Worm (Caenorhabditis elegans) whole organism, L4 larva: Measurements from ENCODE around the gene sre-15.

Experiments
- D1046.2 ChIP-seq: fragments of 200-800 bp; sonication (Bioruptor generic); IDR thresholded peaks from 2 replicates; pipeline ENCODE4 v1.3.6; 2022; ENCODE audit warnings: missing genetic modification characterization, missing compliant biosample characterization
- F10B5.3 ChIP-seq: sonication (generic microtip); optimal IDR thresholded peaks from 2 replicates; lab custom pipeline; 2016; ENCODE audit warnings: mild to moderate bottlenecking, missing genetic modification characterization, missing compliant biosample characterization
- F26F4.8 ChIP-seq: fragments of 200-800 bp; sonication (Bioruptor generic); conservative IDR thresholded peaks from 2 replicates; pipeline ENCODE4 v1.3.6; 2022; ENCODE audit warnings: missing genetic modification characterization, missing compliant biosample characterization
- F49E8.2 ChIP-seq: sonication (generic microtip); optimal IDR thresholded peaks from 2 replicates; lab custom pipeline; 2016; ENCODE audit warnings: missing compliant biosample characterization, mild to moderate bottlenecking, missing genetic modification characterization, borderline replicate concordance
- Y48G9A.11 ChIP-seq: fragments of 200-800 bp; sonication (Bioruptor generic); IDR thresholded peaks from 2 replicates; pipeline ENCODE4 v1.3.6; 2022; ENCODE audit warnings: missing genetic modification reagents, missing genetic modification characterization, missing compliant biosample characterization
- Y75B8A.6 ChIP-seq: fragments of 200-800 bp; sonication (Bioruptor generic); IDR thresholded peaks from 2 replicates; pipeline ENCODE4 v1.3.6; 2022; ENCODE audit warnings: missing genetic modification reagents, missing genetic modification characterization, missing compliant biosample characterization
- ama-1 ChIP-seq: fragments of 150-350 bp; optimal IDR thresholded peaks from 2 replicates; lab custom pipeline; 2014; ENCODE audit warnings: inconsistent platforms, mixed read lengths
- ceh-62 ChIP-seq: sonication (generic microtip); optimal IDR thresholded peaks from 2 replicates; lab custom pipeline; 2017; ENCODE audit warnings: missing biosample characterization, missing genetic modification characterization
- ceh-82 ChIP-seq: sonication (generic microtip); optimal IDR thresholded peaks from 2 replicates; lab custom pipeline; 2017; ENCODE audit warnings: missing biosample characterization, missing genetic modification characterization
- cey-2 ChIP-seq: sonication (generic microtip); optimal IDR thresholded peaks from 3 replicates; lab custom pipeline; 2017; ENCODE audit warnings: missing genetic modification characterization, mild to moderate bottlenecking, missing compliant biosample characterization, antibody characterized with exemption, borderline replicate concordance; ENCODE audit not compliant: insufficient read depth
- ctbp-1 ChIP-seq: fragments of 200-800 bp; sonication (Bioruptor generic); IDR thresholded peaks from 2 replicates; pipeline ENCODE4 v1.3.6; 2022; ENCODE audit warnings: missing genetic modification reagents, missing genetic modification characterization, missing compliant biosample characterization
- daf-12 ChIP-seq: fragments of 150-350 bp; optimal IDR thresholded peaks from 2 replicates; lab custom pipeline; 2014; ENCODE audit warnings: missing biosample characterization, missing genetic modification reagents, missing genetic modification characterization
- daf-8 ChIP-seq: fragments of 200-800 bp; sonication (Bioruptor generic); IDR thresholded peaks from 2 replicates; pipeline ENCODE4 v1.3.6; 2022; ENCODE audit warnings: missing genetic modification characterization, missing compliant biosample characterization
- dmd-8 ChIP-seq: fragments of 200-800 bp; sonication (Bioruptor generic); IDR thresholded peaks from 2 replicates; pipeline ENCODE4 v1.3.6; 2022; ENCODE audit warnings: missing genetic modification characterization, missing compliant biosample characterization
- dmd-9 ChIP-seq: fragments of 200-800 bp; sonication (Bioruptor generic); IDR thresholded peaks from 2 replicates; pipeline ENCODE4 v1.3.6; 2022; ENCODE audit warnings: missing genetic modification reagents, missing genetic modification characterization, missing compliant biosample characterization
- egl-43 ChIP-seq: fragments of 200-800 bp; sonication (Bioruptor generic); IDR thresholded peaks from 2 replicates; pipeline ENCODE4 v1.3.6; 2022; ENCODE audit warnings: missing genetic modification reagents, missing genetic modification characterization, missing compliant biosample characterization
- fkh-10 ChIP-seq: fragments of 150-350 bp; optimal IDR thresholded peaks from 2 replicates; lab custom pipeline; 2014; ENCODE audit warnings: missing biosample characterization, missing genetic modification reagents, missing genetic modification characterization
- fos-1 ChIP-seq: fragments of 150-350 bp; optimal IDR thresholded peaks from 2 replicates; lab custom pipeline; 2014; ENCODE audit warnings: missing biosample characterization, missing genetic modification characterization
- hif-1 ChIP-seq, 2 experiments: sonication (generic microtip); optimal IDR thresholded peaks; 2 replicates each; lab custom pipeline; 2016 to 2017; ENCODE audit warnings: missing compliant biosample characterization in 2 of 2, missing genetic modification characterization in 2 of 2, missing genetic modification reagents in 2 of 2, missing genotype in 2 of 2, mild to moderate bottlenecking in 1 of 2
- hlh-11 ChIP-seq: fragments of 200-800 bp; sonication (Bioruptor generic); optimal IDR thresholded peaks from 2 replicates; lab custom pipeline; 2018; ENCODE audit warnings: mild to moderate bottlenecking, missing genetic modification characterization, missing compliant biosample characterization
- lim-7 ChIP-seq: fragments of 200-800 bp; sonication (Bioruptor generic); IDR thresholded peaks from 2 replicates; pipeline ENCODE4 v1.3.6; 2022; ENCODE audit warnings: missing genetic modification characterization, missing compliant biosample characterization
- lin-1 ChIP-seq: fragments of 200-800 bp; sonication (Bioruptor generic); IDR thresholded peaks from 2 replicates; pipeline ENCODE4 v1.3.6; 2022; ENCODE audit warnings: missing genetic modification reagents, missing genetic modification characterization, missing compliant biosample characterization
- lin-13 ChIP-seq: fragments of 150-350 bp; optimal IDR thresholded peaks from 2 replicates; lab custom pipeline; 2014; ENCODE audit warnings: missing biosample characterization, missing genetic modification reagents, missing genetic modification characterization
- lin-29 ChIP-seq: fragments of 200-800 bp; sonication (Bioruptor generic); IDR thresholded peaks from 2 replicates; pipeline ENCODE4 v1.3.6; 2022; ENCODE audit warnings: missing genetic modification reagents, missing genetic modification characterization, missing compliant biosample characterization
- madf-5 ChIP-seq, 2 experiments: fragments of 200-800 bp; sonication (Bioruptor generic); IDR thresholded peaks; 2 replicates each; pipeline ENCODE4 v1.3.6; 2022; ENCODE audit warnings: missing compliant biosample characterization in 2 of 2, missing genetic modification characterization in 2 of 2
- mep-1 ChIP-seq: fragments of 150-350 bp; sonication (generic microtip); optimal IDR thresholded peaks from 3 replicates; lab custom pipeline; 2014; ENCODE audit warnings: missing biosample characterization, missing genetic modification characterization
- mes-2 ChIP-seq: sonication (generic microtip); optimal IDR thresholded peaks from 2 replicates; lab custom pipeline; 2016; ENCODE audit warnings: missing genotype, mild to moderate bottlenecking, missing genetic modification characterization, missing compliant biosample characterization; ENCODE audit not compliant: poor library complexity, severe bottlenecking
- nhr-25 ChIP-seq: sonication (generic microtip); optimal IDR thresholded peaks from 2 replicates; lab custom pipeline; 2017; ENCODE audit warnings: missing genetic modification characterization, mild to moderate bottlenecking, missing compliant biosample characterization, antibody characterized with exemption, moderate library complexity, borderline replicate concordance; ENCODE audit not compliant: insufficient read depth
- nhr-42 ChIP-seq: fragments of 200-800 bp; sonication (Bioruptor generic); IDR thresholded peaks from 2 replicates; pipeline ENCODE4 v1.3.6; 2022; ENCODE audit warnings: missing genetic modification characterization, missing compliant biosample characterization
- nhr-76 ChIP-seq: fragments of 150-350 bp; optimal IDR thresholded peaks from 2 replicates; lab custom pipeline; 2014; ENCODE audit warnings: missing biosample characterization, missing genetic modification characterization
- pha-4 ChIP-seq, 2 experiments: fragments of 150-350 bp in 1 of 2; fragments of 200-800 bp in 1 of 2; sonication (Bioruptor generic) in 1 of 2; IDR thresholded peaks in 1 of 2; optimal IDR thresholded peaks in 1 of 2; 2 replicates each; pipeline versions ENCODE4 v1.3.6 to Lab custom; 2014 to 2022; ENCODE audit warnings: missing genetic modification characterization in 2 of 2, missing genetic modification reagents in 2 of 2, missing biosample characterization in 1 of 2, missing compliant biosample characterization in 1 of 2
- php-3 ChIP-seq: fragments of 200-800 bp; sonication (Bioruptor generic); IDR thresholded peaks from 2 replicates; pipeline ENCODE4 v1.3.6; 2022; ENCODE audit warnings: missing genetic modification reagents, missing genetic modification characterization, missing compliant biosample characterization
- saeg-2 ChIP-seq: fragments of 200-800 bp; sonication (Bioruptor generic); IDR thresholded peaks from 2 replicates; pipeline ENCODE4 v1.3.6; 2022; ENCODE audit warnings: missing genetic modification reagents, missing genetic modification characterization, missing compliant biosample characterization
- set-16 ChIP-seq: fragments of 200-800 bp; sonication (Bioruptor generic); IDR thresholded peaks from 2 replicates; pipeline ENCODE4 v1.3.6; 2022; ENCODE audit warnings: missing genetic modification reagents, missing genetic modification characterization, missing compliant biosample characterization
- skn-1 ChIP-seq: fragments of 150-350 bp; optimal IDR thresholded peaks from 2 replicates; lab custom pipeline; 2014; ENCODE audit warnings: missing biosample characterization, missing genetic modification characterization
- spr-3 ChIP-seq: fragments of 200-800 bp; sonication (Bioruptor generic); optimal IDR thresholded peaks from 2 replicates; lab custom pipeline; 2018; ENCODE audit warnings: mild to moderate bottlenecking, missing genetic modification characterization, missing compliant biosample characterization
- unc-62 ChIP-seq, 3 experiments: fragments of 150-350 bp in 1 of 3; sonication (generic microtip); optimal IDR thresholded peaks in 2 of 3; peaks in 1 of 3; 1 replicate in 1 of 3; 2 replicates in 2 of 3; lab custom pipeline; 2014 to 2017; ENCODE audit warnings: missing biosample characterization in 3 of 3, missing genetic modification characterization in 3 of 3, missing genetic modification reagents in 3 of 3, missing genotype in 1 of 3
- zag-1 ChIP-seq: fragments of 150-350 bp; optimal IDR thresholded peaks from 2 replicates; lab custom pipeline; 2014; ENCODE audit warnings: missing biosample characterization, missing genetic modification characterization
- zfp-2 ChIP-seq: sonication (generic microtip); optimal IDR thresholded peaks from 2 replicates; lab custom pipeline; 2016; ENCODE audit warnings: mild to moderate bottlenecking, missing genetic modification characterization, missing compliant biosample characterization
- zip-11 ChIP-seq: fragments of 200-800 bp; sonication (Bioruptor generic); IDR thresholded peaks from 2 replicates; pipeline ENCODE4 v1.3.6; 2022; ENCODE audit warnings: missing genetic modification characterization, missing compliant biosample characterization
- ztf-7 ChIP-seq: fragments of 150-350 bp; optimal IDR thresholded peaks from 2 replicates; lab custom pipeline; 2014; ENCODE audit warnings: missing biosample characterization, missing genetic modification characterization

Gene sre-15

DNA sequence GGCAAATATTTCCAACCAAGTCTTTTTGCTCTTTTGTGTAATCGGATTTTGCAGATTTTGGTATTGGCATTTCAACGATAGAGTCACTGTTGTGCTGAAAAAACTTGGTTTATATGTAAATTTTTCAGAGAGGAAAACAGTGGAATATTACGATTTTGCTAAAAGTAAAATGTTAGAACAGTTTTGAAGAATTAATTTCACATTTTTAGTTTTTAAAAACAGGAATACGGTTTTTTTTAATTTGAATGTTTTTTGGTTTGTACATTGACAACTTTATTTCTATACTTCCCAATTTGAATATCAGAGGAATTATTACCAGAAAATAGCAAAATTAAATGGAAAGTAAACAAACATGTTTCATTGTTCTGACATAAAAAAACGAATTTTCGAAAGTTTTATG, 8.0 kb upstream of the sre-15 start, which contains the start of gene dnj-26:
dnj-26 (minus strand) TSS at position 101 of the 400 bp plus-strand sequence.
- TF ChIP-seq unc-62 (GFP tag; optimal IDR thresholded peaks at IDR 0.05 in 1 of 2; lab: Kevin White, UChicago) (no peak), unc-62 (tag; optimal IDR thresholded peaks at IDR 0.05; lab: Kevin White, UChicago) (no peak), madf-5 (GFP tag; IDR thresholded peaks at IDR 0.05; lab: Robert Waterston, UW) (no peak), daf-8 (GFP tag; lab: Robert Waterston, UW) (no peak), lin-1 (GFP tag; lab: Robert Waterston, UW) (no peak), pha-4 (GFP tag; IDR thresholded peaks at IDR 0.05; lab: Robert Waterston, UW) (no peak), pha-4 (tag; optimal IDR thresholded peaks at IDR 0.05; lab: Kevin White, UChicago) (no peak), set-16 (GFP tag; lab: Robert Waterston, UW) (no peak), zfp-2 (no peak), ceh-62 (tag; lab: Kevin White, UChicago) (no peak), fos-1 (tag; lab: Kevin White, UChicago) (no peak), spr-3 (no peak), php-3 (GFP tag; lab: Robert Waterston, UW) (no peak), lin-29 (no peak), zip-11 (GFP tag; lab: Robert Waterston, UW) (no peak), lim-7 (GFP tag; lab: Robert Waterston, UW) (no peak), nhr-76 (tag; lab: Kevin White, UChicago) (no peak), F10B5.3 (tag; lab: Kevin White, UChicago) (no peak), hlh-11 (no peak), ama-1 (lab: Kevin White, UChicago) (no peak), hif-1 (tag; optimal IDR thresholded peaks at IDR 0.05; lab: Kevin White, UChicago) (no peak)

DNA sequence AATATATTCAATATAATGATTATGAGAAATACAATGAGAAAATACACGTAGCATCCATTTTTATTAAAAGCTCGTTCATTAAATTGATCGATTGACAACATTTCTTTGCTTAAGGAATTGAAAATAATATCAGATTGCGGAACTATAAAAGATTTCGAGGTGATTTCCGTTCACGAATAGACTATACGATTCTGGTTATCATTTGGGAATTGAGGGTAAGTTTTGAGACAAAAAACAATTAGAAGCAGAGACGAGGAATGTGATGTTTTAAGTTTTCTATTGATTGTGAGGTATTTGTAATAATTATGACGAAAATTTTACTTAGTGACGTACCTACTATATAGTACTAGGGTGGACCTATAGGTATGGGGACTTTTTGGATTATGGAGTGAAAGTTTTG, 5.8 kb downstream of the sre-15 start, which contains the start of gene sre-19:
sre-19 (minus strand) TSS at position 101 of the 400 bp plus-strand sequence.
- TF ChIP-seq fos-1 (tag; lab: Kevin White, UChicago) (no peak), lim-7 (GFP tag; lab: Robert Waterston, UW) (no peak), cey-2 (no peak), zag-1 (no peak), ama-1 (lab: Kevin White, UChicago) (no peak), daf-12 (tag; lab: Kevin White, UChicago) (no peak), ctbp-1 (GFP tag; lab: Robert Waterston, UW) (no peak), lin-13 (GFP tag; lab: Kevin White, UChicago) (no peak), mep-1 (no peak), dmd-9 (GFP tag; lab: Robert Waterston, UW) (no peak), fkh-10 (GFP tag; lab: Kevin White, UChicago) (no peak), spr-3 (no peak), ceh-82 (no peak), skn-1 (no peak)

DNA sequence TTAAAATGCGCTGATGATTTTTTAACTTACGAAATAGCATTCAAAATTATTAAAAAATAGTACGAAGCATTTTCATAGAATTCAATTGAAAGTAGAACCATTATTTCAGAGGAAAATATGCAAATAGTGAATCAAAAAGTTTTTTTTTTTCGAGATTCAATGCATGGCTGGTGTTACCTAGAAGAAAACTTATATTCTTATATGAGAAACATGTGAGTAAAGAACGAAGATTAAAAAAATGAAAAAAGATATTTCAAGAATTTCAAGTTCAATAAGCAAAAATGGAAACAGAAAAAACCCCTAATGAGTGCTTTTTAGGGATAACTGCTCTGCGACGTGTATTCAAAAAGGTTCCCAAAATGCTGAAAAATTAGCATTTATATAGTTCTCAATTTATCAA, 8.6 kb downstream of the sre-15 start, which contains the start of gene sre-16:
sre-16 (minus strand) TSS at position 101 of the 400 bp plus-strand sequence.
- TF ChIP-seq dmd-8 (GFP tag; lab: Robert Waterston, UW) (no peak), lin-29 (no peak), lin-13 (GFP tag; lab: Kevin White, UChicago) (no peak), nhr-76 (tag; lab: Kevin White, UChicago) (no peak), mes-2 (tag; lab: Kevin White, UChicago) (no peak), F49E8.2 (tag; lab: Kevin White, UChicago) (no peak)

DNA sequence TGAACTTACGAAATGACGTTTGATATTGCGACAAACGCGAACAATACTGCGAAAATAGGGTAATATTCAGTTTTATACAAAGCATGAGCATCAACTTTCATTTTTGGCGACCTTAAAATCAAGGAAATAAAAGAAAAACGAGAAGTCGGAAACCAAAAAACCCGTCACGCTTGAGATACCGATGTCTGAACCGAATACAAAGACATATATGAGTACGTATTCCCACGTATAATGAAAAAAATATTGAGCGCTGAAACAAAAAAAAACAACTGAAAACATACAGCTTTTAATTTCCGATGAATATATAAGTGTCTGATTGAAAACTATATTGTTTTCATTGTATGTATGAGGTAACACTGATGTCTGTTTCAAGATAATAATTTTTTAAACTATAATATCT, 14.9 kb downstream of the sre-15 start, which contains the start of gene sre-18:
sre-18 (minus strand) TSS at position 101 of the 400 bp plus-strand sequence.
- TF ChIP-seq saeg-2 (no peak), F26F4.8 (GFP tag; lab: Robert Waterston, UW) (no peak), egl-43 (no peak), mep-1 (no peak), ceh-82 (no peak), pha-4 (GFP tag; IDR thresholded peaks at IDR 0.05; lab: Robert Waterston, UW) (no peak), pha-4 (tag; optimal IDR thresholded peaks at IDR 0.05; lab: Kevin White, UChicago) (no peak), ztf-7 (tag; lab: Kevin White, UChicago) (no peak), Y48G9A.11 (GFP tag; lab: Robert Waterston, UW) (no peak), Y75B8A.6 (GFP tag; lab: Robert Waterston, UW) (no peak), nhr-42 (GFP tag; lab: Robert Waterston, UW) (no peak), D1046.2 (GFP tag; lab: Robert Waterston, UW) (no peak), nhr-25 (tag; lab: Kevin White, UChicago) (no peak), zfp-2 (no peak), F49E8.2 (tag; lab: Kevin White, UChicago) (no peak)
